Fruit fly (Drosophila melanogaster): ENCODE results near the gene CG33965.

CG33965 gene

dm6 chr3L:1216460-1216859 lies 16.2 kb upstream of the CG33965 start (continued):
- no peak for TF ChIP-seq hb (GFP tag; IDR thresholded peaks at IDR 0.05; ENCODE audit: partially characterized antibody)
- no peak for TF ChIP-seq her (GFP tag; optimal IDR thresholded peaks at IDR 0.05)
- TF ChIP-seq CG13123 (GFP tag; optimal IDR thresholded peaks at IDR 0.05), result no peak
- no peak for TF ChIP-seq MBD-R2 (GFP tag; IDR thresholded peaks at IDR 0.05)
- TF ChIP-seq stc (GFP tag; IDR thresholded peaks at IDR 0.05), result 0 out of 2 replicates have a peak, but pooled peaks have one; percentile 17
- no peak for TF ChIP-seq CG9797 (GFP tag; optimal IDR thresholded peaks at IDR 0.05)
- no peak for TF ChIP-seq az2 (GFP tag; optimal IDR thresholded peaks at IDR 0.05)
- no peak for TF ChIP-seq CG15073 (GFP tag; optimal IDR thresholded peaks at IDR 0.05)
- TF ChIP-seq CrebB (tag; optimal IDR thresholded peaks at IDR 0.05), result no peak
- TF ChIP-seq CG7786 (GFP tag; optimal IDR thresholded peaks at IDR 0.05), result no peak
- peak; percentile 42 for TF ChIP-seq Fer3 (tag; optimal IDR thresholded peaks at IDR 0.05)
- TF ChIP-seq sr (GFP tag; IDR thresholded peaks at IDR 0.05), result no peak
- peak; percentile 28 for TF ChIP-seq jing (GFP tag; optimal IDR thresholded peaks at IDR 0.05)
- TF ChIP-seq Camta (GFP tag; optimal IDR thresholded peaks at IDR 0.05), result peak; percentile 12
- 0 out of 2 replicates have a peak, but pooled peaks have one; percentile 7 for TF ChIP-seq slbo (GFP tag; IDR thresholded peaks at IDR 0.05)
- peak; percentile 32 for TF ChIP-seq CG17385 (GFP tag; optimal IDR thresholded peaks at IDR 0.05)
- no peak for TF ChIP-seq Hmx (GFP tag; optimal IDR thresholded peaks at IDR 0.05)
- no peak for TF ChIP-seq lilli (GFP tag; optimal IDR thresholded peaks at IDR 0.05)
- no peak for TF ChIP-seq Hr78 (GFP tag; optimal IDR thresholded peaks at IDR 0.05)
- TF ChIP-seq en (GFP tag; optimal IDR thresholded peaks at IDR 0.05), result no peak
- TF ChIP-seq CG3995 (GFP tag; optimal IDR thresholded peaks at IDR 0.05), result no peak
- TF ChIP-seq slou (GFP tag; optimal IDR thresholded peaks at IDR 0.05), result no peak
- no peak for TF ChIP-seq Mes4 (GFP tag; optimal IDR thresholded peaks at IDR 0.05)
- TF ChIP-seq gsb-n (tag; optimal IDR thresholded peaks at IDR 0.05), result peak; percentile 58
- no peak for TF ChIP-seq ems (GFP tag; optimal IDR thresholded peaks at IDR 0.05)
- no peak for TF ChIP-seq CG5180 (GFP tag; optimal IDR thresholded peaks at IDR 0.05)
- peak; percentile 45; the same call in 1 of the 3 replicates for TF ChIP-seq CG11695 (GFP tag; IDR thresholded peaks at IDR 0.05)
- TF ChIP-seq Tbp (GFP tag; optimal IDR thresholded peaks at IDR 0.05), result no peak
- no peak for TF ChIP-seq eyg (GFP tag; optimal IDR thresholded peaks at IDR 0.05)
- peak; percentile 64 for TF ChIP-seq Sox102F (GFP tag; optimal IDR thresholded peaks at IDR 0.05)
- no peak for TF ChIP-seq CG10543 (GFP tag; optimal IDR thresholded peaks at IDR 0.05)
- TF ChIP-seq CG13287 (GFP tag; IDR thresholded peaks at IDR 0.05; ENCODE audit: partially characterized antibody), result no peak
- TF ChIP-seq CG30020 (tag; optimal IDR thresholded peaks at IDR 0.05), result no peak
- no peak for TF ChIP-seq sens-2 (GFP tag; IDR thresholded peaks at IDR 0.05)
- TF ChIP-seq peb (GFP tag; IDR thresholded peaks at IDR 0.05), result no peak
- TF ChIP-seq CG17912 (GFP tag; optimal IDR thresholded peaks at IDR 0.05), result no peak
- no peak for TF ChIP-seq jigr1 (GFP tag; IDR thresholded peaks at IDR 0.05)
- TF ChIP-seq Dip3 (GFP tag; optimal IDR thresholded peaks at IDR 0.05), result no peak
- TF ChIP-seq sisA (GFP tag; IDR thresholded peaks at IDR 0.05), result peak; percentile 65
- TF ChIP-seq CG4820 (GFP tag; optimal IDR thresholded peaks at IDR 0.05), result peak; percentile 63
- TF ChIP-seq pzg (GFP tag; optimal IDR thresholded peaks at IDR 0.05), result no peak
- peak; percentile 10 for TF ChIP-seq slp2 (GFP tag; optimal IDR thresholded peaks at IDR 0.05)
- TF ChIP-seq CG6854 (GFP tag; optimal IDR thresholded peaks at IDR 0.05), result no peak
- TF ChIP-seq Mad (GFP tag; optimal IDR thresholded peaks at IDR 0.05), result no peak
- no peak for TF ChIP-seq prd (optimal IDR thresholded peaks at IDR 0.05)
- TF ChIP-seq prd (GFP tag; IDR thresholded peaks at IDR 0.05), result peak; percentile 73; the same call in 2 of the 3 replicates
- no peak for TF ChIP-seq CG3726 (GFP tag; IDR thresholded peaks at IDR 0.05)
- peak; percentile 64 for TF ChIP-seq CG2712 (tag; optimal IDR thresholded peaks at IDR 0.05)
- TF ChIP-seq Ssrp (tag; optimal IDR thresholded peaks at IDR 0.05), result peak; percentile 47
- TF ChIP-seq CG10462 (GFP tag; optimal IDR thresholded peaks at IDR 0.05), result no peak
- TF ChIP-seq odd (GFP tag; optimal IDR thresholded peaks at IDR 0.05), result no peak
- peak; percentile 59 for TF ChIP-seq CG18262 (tag; optimal IDR thresholded peaks at IDR 0.05)
